Worm (Caenorhabditis elegans): ENCODE data around the gene abhd-5.2.

DNA sequence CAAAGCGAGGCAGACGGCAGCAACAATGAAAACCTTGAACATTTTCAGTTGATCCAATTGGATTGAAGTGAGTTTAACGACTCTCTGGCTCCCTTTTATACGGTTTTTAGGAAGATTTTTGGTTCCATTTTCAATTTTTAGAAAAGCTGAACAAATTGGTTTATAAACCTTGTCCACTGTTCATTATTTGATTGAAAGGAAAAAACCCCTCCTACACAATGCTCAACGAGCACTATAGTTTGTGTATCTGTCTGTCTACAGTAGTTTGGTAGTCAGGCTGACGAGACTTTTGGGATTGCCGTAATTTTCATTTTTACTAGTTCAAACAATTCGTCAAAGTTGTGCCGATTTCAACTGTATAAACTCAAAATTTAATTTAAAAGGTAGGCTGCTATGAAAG lies 34.8 kb downstream of the abhd-5.2 start, which contains the start of gene T19H12.15:
- no peak for TF ChIP-seq fkh-10 (GFP tag; optimal IDR thresholded peaks at IDR 0.05)
- no peak for TF ChIP-seq nhr-11 (tag; optimal IDR thresholded peaks at IDR 0.05)
- TF ChIP-seq fkh-6 (tag; optimal IDR thresholded peaks at IDR 0.05): no peak
- TF ChIP-seq C08G9.2 (tag; optimal IDR thresholded peaks at IDR 0.05): no peak
- no peak for TF ChIP-seq K09A11.1 (tag; optimal IDR thresholded peaks at IDR 0.05; ENCODE audit: insufficient read depth)
